Worm (Caenorhabditis elegans) whole organism, L1 larva: Measurements from ENCODE around the gene pat-3.
A peak's percentile ranks its signal among the peaks of the same experiment; 100 is the strongest.

Source experiments
- C16A3.4 ChIP-seq: fragments of 150-350 bp; optimal IDR thresholded peaks from 2 replicates; lab custom pipeline; 2014; ENCODE audit warnings: missing biosample characterization, missing genetic modification characterization
- alr-1 ChIP-seq: fragments of 200-800 bp; sonication (Bioruptor generic); optimal IDR thresholded peaks from 2 replicates; lab custom pipeline; 2018; ENCODE audit warnings: borderline replicate concordance, mild to moderate bottlenecking, missing genetic modification characterization, missing compliant biosample characterization
- aly-2 ChIP-seq: fragments of 150-350 bp; optimal IDR thresholded peaks from 2 replicates; lab custom pipeline; 2014; ENCODE audit warnings: missing biosample characterization, missing genetic modification characterization
- ama-1 ChIP-seq: fragments of 150-350 bp; optimal IDR thresholded peaks from 2 replicates; lab custom pipeline; 2014
- ceh-63 ChIP-seq: fragments of 200-800 bp; sonication (Bioruptor generic); optimal IDR thresholded peaks from 2 replicates; lab custom pipeline; 2018; ENCODE audit warnings: mild to moderate bottlenecking, missing genetic modification characterization, missing compliant biosample characterization
- ceh-88 ChIP-seq: fragments of 200-800 bp; sonication (Bioruptor generic); IDR thresholded peaks from 2 replicates; pipeline ENCODE4 v1.3.6; 2022; ENCODE audit warnings: missing genetic modification characterization, missing compliant biosample characterization
- ceh-90 ChIP-seq: sonication (generic microtip); optimal IDR thresholded peaks from 2 replicates; lab custom pipeline; 2016; ENCODE audit warnings: missing genetic modification characterization, missing compliant biosample characterization
- dsc-1 ChIP-seq: sonication (generic microtip); optimal IDR thresholded peaks from 2 replicates; lab custom pipeline; 2016; ENCODE audit warnings: mild to moderate bottlenecking, missing genetic modification characterization, missing compliant biosample characterization
- efl-1 ChIP-seq, 4 experiments: fragments of 150-350 bp; optimal IDR thresholded peaks in 3 of 4; peaks in 1 of 4; 1 replicate in 1 of 4; 2 replicates in 3 of 4; lab custom pipeline; 2014; ENCODE audit warnings: missing biosample characterization in 2 of 4, missing genetic modification characterization in 2 of 4, missing genetic modification reagents in 2 of 4
- egl-27 ChIP-seq, 2 experiments: fragments of 150-350 bp in 1 of 2; sonication (generic microtip); optimal IDR thresholded peaks; 3 replicates each; lab custom pipeline; 2017 to 2018; ENCODE audit warnings: missing biosample characterization in 2 of 2, missing genetic modification characterization in 2 of 2, missing genetic modification reagents in 2 of 2
- elt-2 ChIP-seq: sonication (generic microtip); optimal IDR thresholded peaks from 2 replicates; lab custom pipeline; 2016; ENCODE audit warnings: missing genetic modification characterization, mild to moderate bottlenecking, inconsistent platforms, missing compliant biosample characterization, missing genetic modification reagents
- elt-3 ChIP-seq, 6 experiments: fragments of 150-350 bp in 1 of 6; sonication (generic microtip); optimal IDR thresholded peaks; 2 replicates each; lab custom pipeline; 2017 to 2018; ENCODE audit warnings: missing biosample characterization in 6 of 6, missing genetic modification characterization in 6 of 6, inconsistent platforms in 1 of 6
- ets-5 ChIP-seq: fragments of 200-800 bp; sonication (Bioruptor generic); IDR thresholded peaks from 2 replicates; pipeline ENCODE4 v1.3.6; 2022; ENCODE audit warnings: missing genetic modification characterization, missing compliant biosample characterization
- fkh-10 ChIP-seq: sonication (generic microtip); optimal IDR thresholded peaks from 2 replicates; lab custom pipeline; 2017; ENCODE audit warnings: missing biosample characterization, missing genetic modification reagents, missing genetic modification characterization
- fkh-8 ChIP-seq: sonication (generic microtip); optimal IDR thresholded peaks from 2 replicates; lab custom pipeline; 2016; ENCODE audit warnings: mild to moderate bottlenecking, missing genetic modification characterization, missing compliant biosample characterization
- grh-1 ChIP-seq: fragments of 200-800 bp; sonication (Bioruptor generic); IDR thresholded peaks from 2 replicates; pipeline ENCODE4 v1.3.6; 2022; ENCODE audit warnings: missing genetic modification reagents, missing genetic modification characterization, missing compliant biosample characterization
- hpl-2 ChIP-seq: fragments of 150-350 bp; optimal IDR thresholded peaks from 2 replicates; lab custom pipeline; 2014; ENCODE audit warnings: missing biosample characterization, missing genetic modification reagents, missing genetic modification characterization
- isw-1 ChIP-seq: fragments of 200-800 bp; sonication (Bioruptor generic); IDR thresholded peaks from 2 replicates; pipeline ENCODE4 v1.3.6; 2022; ENCODE audit warnings: missing genetic modification characterization, missing compliant biosample characterization
- jun-1 ChIP-seq: fragments of 150-350 bp; optimal IDR thresholded peaks from 2 replicates; lab custom pipeline; 2014; ENCODE audit warnings: missing biosample characterization, missing genetic modification reagents, missing genetic modification characterization
- lin-14 ChIP-seq: fragments of 200-800 bp; sonication (Bioruptor generic); optimal IDR thresholded peaks from 2 replicates; lab custom pipeline; 2018; ENCODE audit warnings: mild to moderate bottlenecking, missing genetic modification characterization, moderate library complexity, missing compliant biosample characterization
- lin-39 ChIP-seq: fragments of 150-350 bp; optimal IDR thresholded peaks from 2 replicates; lab custom pipeline; 2014; ENCODE audit warnings: missing biosample characterization, missing genetic modification reagents, missing genetic modification characterization
- lir-3 ChIP-seq: sonication (generic microtip); optimal IDR thresholded peaks from 2 replicates; lab custom pipeline; 2016; ENCODE audit warnings: mild to moderate bottlenecking, missing genetic modification characterization, moderate library complexity, missing compliant biosample characterization; ENCODE audit not compliant: poor library complexity
- lsy-2 ChIP-seq, 2 experiments: fragments of 150-350 bp; optimal IDR thresholded peaks; 2 replicates each; lab custom pipeline; 2014; ENCODE audit warnings: missing biosample characterization in 2 of 2, missing genetic modification characterization in 2 of 2
- mdl-1 ChIP-seq, 2 experiments: fragments of 150-350 bp; optimal IDR thresholded peaks; 2 replicates each; lab custom pipeline; 2014 to 2017; ENCODE audit warnings: missing biosample characterization in 2 of 2, missing genetic modification characterization in 2 of 2, inconsistent platforms in 1 of 2
- mef-2 ChIP-seq: fragments of 150-350 bp; optimal IDR thresholded peaks from 2 replicates; lab custom pipeline; 2014; ENCODE audit warnings: missing biosample characterization, missing genetic modification characterization
- mep-1 ChIP-seq: fragments of 150-350 bp; optimal IDR thresholded peaks from 2 replicates; lab custom pipeline; 2014; ENCODE audit warnings: missing biosample characterization, missing genetic modification characterization
- nhr-11 ChIP-seq: fragments of 150-350 bp; optimal IDR thresholded peaks from 2 replicates; lab custom pipeline; 2014; ENCODE audit warnings: missing biosample characterization, missing genetic modification characterization
- nhr-19 ChIP-seq: fragments of 200-800 bp; sonication (Bioruptor generic); conservative IDR thresholded peaks from 2 replicates; pipeline ENCODE4 v1.3.6; 2022; ENCODE audit warnings: missing genetic modification characterization, missing compliant biosample characterization
- nhr-20 ChIP-seq: sonication (generic microtip); optimal IDR thresholded peaks from 2 replicates; lab custom pipeline; 2016; ENCODE audit warnings: mild to moderate bottlenecking, missing genetic modification characterization, missing compliant biosample characterization
- nhr-47 ChIP-seq: sonication (generic microtip); optimal IDR thresholded peaks from 2 replicates; lab custom pipeline; 2016; ENCODE audit warnings: mild to moderate bottlenecking, missing genetic modification characterization, moderate library complexity, missing compliant biosample characterization
- nhr-71 ChIP-seq: sonication (generic microtip); optimal IDR thresholded peaks from 2 replicates; lab custom pipeline; 2016; ENCODE audit warnings: mild to moderate bottlenecking, missing genetic modification characterization, moderate library complexity, missing compliant biosample characterization
- nhr-76 ChIP-seq: sonication (generic microtip); optimal IDR thresholded peaks from 2 replicates; lab custom pipeline; 2017; ENCODE audit warnings: missing biosample characterization, missing genetic modification characterization
- nhr-77 ChIP-seq: fragments of 150-350 bp; optimal IDR thresholded peaks from 2 replicates; lab custom pipeline; 2014; ENCODE audit warnings: missing biosample characterization, missing genetic modification characterization
- nhr-84 ChIP-seq: sonication (generic microtip); optimal IDR thresholded peaks from 2 replicates; lab custom pipeline; 2017; ENCODE audit warnings: missing biosample characterization, missing genetic modification characterization
- nhr-85 ChIP-seq: sonication (generic microtip); peaks from one replicate; lab custom pipeline; 2016; ENCODE audit warnings: missing genetic modification characterization, inconsistent platforms, missing compliant biosample characterization
- nhr-90 ChIP-seq: sonication (generic microtip); optimal IDR thresholded peaks from 2 replicates; lab custom pipeline; 2016; ENCODE audit warnings: mild to moderate bottlenecking, missing genetic modification characterization, missing compliant biosample characterization; ENCODE audit not compliant: poor library complexity
- rnt-1 ChIP-seq: sonication (generic microtip); optimal IDR thresholded peaks from 2 replicates; lab custom pipeline; 2016; ENCODE audit warnings: mild to moderate bottlenecking, missing genetic modification characterization, moderate library complexity, missing compliant biosample characterization
- snu-23 ChIP-seq: sonication (generic microtip); optimal IDR thresholded peaks from 2 replicates; lab custom pipeline; 2016; ENCODE audit warnings: missing genetic modification characterization, missing compliant biosample characterization
- sox-4 ChIP-seq: sonication (generic microtip); optimal IDR thresholded peaks from 2 replicates; lab custom pipeline; 2016; ENCODE audit warnings: missing genetic modification characterization, missing compliant biosample characterization
- sptf-1 ChIP-seq: fragments of 150-350 bp; optimal IDR thresholded peaks from 2 replicates; lab custom pipeline; 2014; ENCODE audit warnings: missing biosample characterization, missing genetic modification characterization
- sup-37 ChIP-seq: fragments of 200-800 bp; sonication (Bioruptor generic); optimal IDR thresholded peaks from 2 replicates; lab custom pipeline; 2018; ENCODE audit warnings: mild to moderate bottlenecking, missing genetic modification characterization, missing compliant biosample characterization
- swsn-7 ChIP-seq: sonication (generic microtip); optimal IDR thresholded peaks from 2 replicates; lab custom pipeline; 2016; ENCODE audit warnings: missing genetic modification characterization, missing compliant biosample characterization
- tbx-2 ChIP-seq: sonication (generic microtip); optimal IDR thresholded peaks from 2 replicates; lab custom pipeline; 2016; ENCODE audit warnings: missing genetic modification characterization, missing compliant biosample characterization
- unc-130 ChIP-seq: fragments of 150-350 bp; optimal IDR thresholded peaks from 2 replicates; lab custom pipeline; 2017; ENCODE audit warnings: missing biosample characterization, missing genetic modification characterization, inconsistent platforms
- unc-30 ChIP-seq: sonication (generic microtip); optimal IDR thresholded peaks from 2 replicates; lab custom pipeline; 2017; ENCODE audit warnings: missing biosample characterization, missing genetic modification characterization
- unc-62 ChIP-seq: fragments of 150-350 bp; optimal IDR thresholded peaks from 2 replicates; lab custom pipeline; 2014; ENCODE audit warnings: missing biosample characterization, missing genetic modification reagents, missing genetic modification characterization
- unc-86 ChIP-seq: sonication (generic microtip); optimal IDR thresholded peaks from 2 replicates; lab custom pipeline; 2016; ENCODE audit warnings: missing genetic modification characterization, missing compliant biosample characterization
- vab-15 ChIP-seq: sonication (generic microtip); optimal IDR thresholded peaks from 2 replicates; lab custom pipeline; 2017; ENCODE audit warnings: missing genotype, mild to moderate bottlenecking, missing genetic modification characterization, missing compliant biosample characterization
- zag-1 ChIP-seq: fragments of 150-350 bp; optimal IDR thresholded peaks from 2 replicates; lab custom pipeline; 2014; ENCODE audit warnings: missing biosample characterization, missing genetic modification characterization
- ztf-11 ChIP-seq, 2 experiments: sonication (generic microtip); optimal IDR thresholded peaks; 2 replicates each; lab custom pipeline; 2016 to 2017; ENCODE audit warnings: missing genetic modification characterization in 2 of 2, missing biosample characterization in 1 of 2, missing compliant biosample characterization in 1 of 2
- ztf-4 ChIP-seq: fragments of 150-350 bp; optimal IDR thresholded peaks from 2 replicates; lab custom pipeline; 2014; ENCODE audit warnings: missing biosample characterization, missing genetic modification characterization

Gene pat-3

DNA sequence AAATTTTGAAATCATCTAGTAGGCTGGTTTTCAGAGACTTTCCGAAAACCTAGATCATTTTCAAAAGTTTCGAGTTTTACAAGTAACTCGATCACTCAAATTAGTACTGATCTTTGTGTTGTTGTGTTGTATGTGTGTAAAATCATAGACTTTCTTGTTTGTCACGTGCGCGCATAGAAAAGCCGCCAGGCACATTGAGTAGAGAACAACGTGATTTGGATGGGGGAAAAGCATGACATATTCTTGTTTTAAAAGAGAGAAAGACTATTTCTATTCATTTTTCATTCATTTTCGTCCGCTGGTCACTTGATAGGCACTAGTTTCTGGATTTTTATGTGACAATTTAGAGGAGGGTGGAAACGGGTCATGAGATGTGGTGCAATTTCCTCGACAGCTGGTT lies 40.3 kb upstream of the pat-3 start (continued):
- TF ChIP-seq ceh-88 (GFP tag; lab: Robert Waterston, UW), result no peak
- peak; percentile 62 for TF ChIP-seq nhr-20 (tag; lab: Kevin White, UChicago)
- TF ChIP-seq C16A3.4, result peak; percentile 42
- no peak for TF ChIP-seq sox-4 (tag; lab: Kevin White, UChicago)
- no peak for TF ChIP-seq zag-1
- peak; percentile 59 for TF ChIP-seq ama-1 (lab: Kevin White, UChicago)
- TF ChIP-seq nhr-84, result no peak
- no peak for TF ChIP-seq nhr-76
- peak; percentile 42 for TF ChIP-seq nhr-47
- peak; percentile 52 for TF ChIP-seq mep-1 (tag; lab: Kevin White, UChicago)
- no peak for TF ChIP-seq nhr-77 (tag; lab: Kevin White, UChicago)
- TF ChIP-seq swsn-7, result peak; percentile 37
- no peak for TF ChIP-seq grh-1 (GFP tag; lab: Robert Waterston, UW)
- TF ChIP-seq unc-86, result peak; percentile 22

DNA sequence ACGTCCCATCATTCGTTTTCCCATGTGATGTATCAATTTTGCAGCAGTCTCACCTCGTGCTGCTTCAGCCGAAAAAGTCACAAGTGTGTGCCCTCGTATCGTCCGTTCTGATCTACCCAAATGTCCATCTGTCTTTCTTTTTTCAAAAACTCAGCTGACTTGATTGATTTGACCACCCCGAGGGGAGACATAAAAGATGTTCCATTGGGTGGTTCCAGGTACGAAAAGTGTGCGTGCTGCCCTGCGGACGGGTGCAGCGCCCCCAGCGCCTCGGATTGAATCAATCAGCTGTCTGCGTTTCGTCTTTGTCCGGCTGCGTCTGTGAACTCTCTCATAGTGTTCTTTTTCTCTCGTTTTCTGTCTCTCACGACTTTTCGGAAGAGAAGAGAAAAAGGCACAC lies 39.3 kb upstream of the pat-3 start:
- TF ChIP-seq fkh-10, result peak; percentile 4
- no peak; the same call in 1 of the 2 replicates for TF ChIP-seq isw-1 (GFP tag; lab: Robert Waterston, UW)
- peak; percentile 74 for TF ChIP-seq mep-1 (tag; lab: Kevin White, UChicago)
- TF ChIP-seq C16A3.4, result peak; percentile 57
- peak; percentile 79 for TF ChIP-seq nhr-71 (tag; lab: Kevin White, UChicago)
- TF ChIP-seq rnt-1 (tag; lab: Kevin White, UChicago), result peak; percentile 50
- peak; percentile 49 for TF ChIP-seq nhr-47
- TF ChIP-seq tbx-2 (tag; lab: Kevin White, UChicago), result peak; percentile 39
- TF ChIP-seq lir-3 (tag; lab: Kevin White, UChicago), result peak; percentile 40
- no peak for TF ChIP-seq ceh-90 (tag; lab: Kevin White, UChicago)
- TF ChIP-seq nhr-90 (tag; lab: Kevin White, UChicago), result peak; percentile 21
- TF ChIP-seq nhr-11, result no peak
- peak; percentile 55 for TF ChIP-seq ztf-4 (tag; lab: Kevin White, UChicago)
- TF ChIP-seq lin-14 (GFP tag; lab: Kevin White, UChicago), result peak; percentile 88
- TF ChIP-seq elt-3 (tag; optimal IDR thresholded peaks at IDR 0.05; lab: Kevin White, UChicago), result peak in 1 of 6 experiments; percentile 41
- TF ChIP-seq sup-37 (GFP tag; lab: Kevin White, UChicago), result peak; percentile 29
- peak; percentile 34 to 62 for TF ChIP-seq lsy-2 (tag; optimal IDR thresholded peaks at IDR 0.05; lab: Kevin White, UChicago)
- no peak for TF ChIP-seq alr-1 (tag; lab: Kevin White, UChicago)
- TF ChIP-seq unc-62 (GFP tag; lab: Kevin White, UChicago), result no peak
- peak; percentile 36 for TF ChIP-seq vab-15 (tag; lab: Kevin White, UChicago)
- peak; percentile 38 for TF ChIP-seq dsc-1
- TF ChIP-seq nhr-76, result no peak
- TF ChIP-seq ets-5, result no peak
- no peak for TF ChIP-seq hpl-2 (GFP tag; lab: Kevin White, UChicago)
- TF ChIP-seq elt-2 (tag; lab: Kevin White, UChicago), result no peak
- TF ChIP-seq ceh-63 (GFP tag; lab: Kevin White, UChicago), result no peak
- peak in 1 of 2 experiments; percentile 79 for TF ChIP-seq mdl-1 (tag; optimal IDR thresholded peaks at IDR 0.05; lab: Kevin White, UChicago)
- no peak for TF ChIP-seq mef-2
- peak; percentile 67 for TF ChIP-seq fkh-8 (tag; lab: Kevin White, UChicago)
- TF ChIP-seq snu-23 (GFP tag; lab: Kevin White, UChicago), result peak; percentile 61
- TF ChIP-seq unc-130 (tag; lab: Kevin White, UChicago), result peak; percentile 74
- peak in 1 of 2 experiments; percentile 54 for TF ChIP-seq ztf-11 (tag; optimal IDR thresholded peaks at IDR 0.05; lab: Kevin White, UChicago)
- TF ChIP-seq jun-1 (tag; lab: Kevin White, UChicago), result peak; percentile 7
- TF ChIP-seq aly-2, result no peak
- TF ChIP-seq unc-86, result peak; percentile 8
- no peak for TF ChIP-seq unc-30
- TF ChIP-seq nhr-84, result no peak
- TF ChIP-seq sptf-1 (tag; lab: Kevin White, UChicago), result no peak
- TF ChIP-seq nhr-85 (tag; lab: Kevin White, UChicago), result peak; percentile 94
- TF ChIP-seq nhr-19 (GFP tag; lab: Robert Waterston, UW), result peak; percentile 40
- TF ChIP-seq efl-1 (optimal IDR thresholded peaks at IDR 0.05; lab: Kevin White, UChicago), result peak; percentile 40 to 69
- TF ChIP-seq efl-1 (GFP tag; optimal IDR thresholded peaks at IDR 0.05 in 1 of 2; lab: Kevin White, UChicago), result peak in 1 of 2 experiments; percentile 94
- no peak for TF ChIP-seq lin-39 (tag; lab: Kevin White, UChicago)
- no peak for TF ChIP-seq egl-27 (tag; optimal IDR thresholded peaks at IDR 0.05; lab: Kevin White, UChicago)
